Worm (Caenorhabditis elegans) whole organism, L4 larva: ENCODE data around the gene srj-22.

Experiments used
- D1046.2 ChIP-seq: fragments of 200-800 bp; sonication (Bioruptor generic); IDR thresholded peaks from 2 replicates; pipeline ENCODE4 v1.3.6; 2022; ENCODE audit warnings: missing genetic modification characterization, missing compliant biosample characterization
- F10B5.3 ChIP-seq: sonication (generic microtip); optimal IDR thresholded peaks from 2 replicates; lab custom pipeline; 2016; ENCODE audit warnings: mild to moderate bottlenecking, missing genetic modification characterization, missing compliant biosample characterization
- F37D6.2 ChIP-seq: sonication (generic microtip); optimal IDR thresholded peaks from 2 replicates; lab custom pipeline; 2016; ENCODE audit warnings: mild to moderate bottlenecking, missing genetic modification characterization, missing compliant biosample characterization
- F44E2.7 ChIP-seq: fragments of 200-800 bp; sonication (Bioruptor generic); IDR thresholded peaks from 2 replicates; pipeline ENCODE4 v2.1.2; 2022; ENCODE audit warnings: missing genetic modification characterization, missing compliant biosample characterization
- R02D3.7 ChIP-seq: fragments of 150-350 bp; sonication (generic microtip); optimal IDR thresholded peaks from 3 replicates; lab custom pipeline; 2014; ENCODE audit warnings: missing biosample characterization, missing genetic modification characterization
- Y5F2A.4 ChIP-seq: fragments of 200-800 bp; sonication (Bioruptor generic); optimal IDR thresholded peaks from 2 replicates; lab custom pipeline; 2018; ENCODE audit warnings: mild to moderate bottlenecking, missing genetic modification characterization, missing compliant biosample characterization
- ZK337.2 ChIP-seq: fragments of 200-800 bp; sonication (Bioruptor generic); IDR thresholded peaks from 2 replicates; pipeline ENCODE4 v1.3.6; 2022; ENCODE audit warnings: missing genetic modification reagents, missing genetic modification characterization, missing compliant biosample characterization
- aha-1 ChIP-seq: fragments of 150-350 bp; peaks from one replicate; lab custom pipeline; 2014; ENCODE audit warnings: missing biosample characterization, missing genetic modification characterization
- aly-2 ChIP-seq: sonication (generic microtip); optimal IDR thresholded peaks from 2 replicates; lab custom pipeline; 2018; ENCODE audit warnings: missing biosample characterization, missing genetic modification characterization
- ceh-20 ChIP-seq: fragments of 200-800 bp; sonication (Bioruptor generic); IDR thresholded peaks from 2 replicates; pipeline ENCODE4 v1.3.6; 2022; ENCODE audit warnings: missing genetic modification reagents, missing genetic modification characterization, missing compliant biosample characterization
- ceh-32 ChIP-seq: sonication (generic microtip); optimal IDR thresholded peaks from 2 replicates; lab custom pipeline; 2016; ENCODE audit warnings: mild to moderate bottlenecking, missing genetic modification characterization, missing compliant biosample characterization; ENCODE audit not compliant: poor library complexity
- ctbp-1 ChIP-seq: fragments of 200-800 bp; sonication (Bioruptor generic); IDR thresholded peaks from 2 replicates; pipeline ENCODE4 v1.3.6; 2022; ENCODE audit warnings: missing genetic modification reagents, missing genetic modification characterization, missing compliant biosample characterization
- dmd-6 ChIP-seq: fragments of 200-800 bp; sonication (Bioruptor generic); IDR thresholded peaks from 2 replicates; pipeline ENCODE4 v1.3.6; 2022; ENCODE audit warnings: missing genetic modification reagents, missing genetic modification characterization, missing compliant biosample characterization
- dmd-8 ChIP-seq: fragments of 200-800 bp; sonication (Bioruptor generic); IDR thresholded peaks from 2 replicates; pipeline ENCODE4 v1.3.6; 2022; ENCODE audit warnings: missing genetic modification characterization, missing compliant biosample characterization
- dmd-9 ChIP-seq: fragments of 200-800 bp; sonication (Bioruptor generic); IDR thresholded peaks from 2 replicates; pipeline ENCODE4 v1.3.6; 2022; ENCODE audit warnings: missing genetic modification reagents, missing genetic modification characterization, missing compliant biosample characterization
- duxl-1 ChIP-seq: sonication (generic microtip); optimal IDR thresholded peaks from 2 replicates; lab custom pipeline; 2016; ENCODE audit warnings: mild to moderate bottlenecking, missing genetic modification characterization, moderate library complexity, missing compliant biosample characterization; ENCODE audit not compliant: poor library complexity
- egl-27 ChIP-seq: sonication (generic microtip); optimal IDR thresholded peaks from 3 replicates; lab custom pipeline; 2017; ENCODE audit warnings: missing biosample characterization, missing genetic modification reagents, missing genetic modification characterization
- fos-1 ChIP-seq: fragments of 150-350 bp; optimal IDR thresholded peaks from 2 replicates; lab custom pipeline; 2014; ENCODE audit warnings: missing biosample characterization, missing genetic modification characterization
- hlh-11 ChIP-seq: fragments of 200-800 bp; sonication (Bioruptor generic); optimal IDR thresholded peaks from 2 replicates; lab custom pipeline; 2018; ENCODE audit warnings: mild to moderate bottlenecking, missing genetic modification characterization, missing compliant biosample characterization
- hlh-30 ChIP-seq: sonication (generic microtip); optimal IDR thresholded peaks from 2 replicates; lab custom pipeline; 2017; ENCODE audit warnings: antibody characterized with exemption, mild to moderate bottlenecking, missing genetic modification characterization, missing compliant biosample characterization; ENCODE audit not compliant: insufficient read depth
- hmg-1.1 ChIP-seq: fragments of 200-800 bp; sonication (Bioruptor generic); IDR thresholded peaks from 2 replicates; pipeline ENCODE4 v1.3.6; 2022; ENCODE audit warnings: missing genetic modification reagents, missing genetic modification characterization, missing compliant biosample characterization
- jun-1 ChIP-seq: fragments of 150-350 bp; optimal IDR thresholded peaks from 2 replicates; lab custom pipeline; 2014; ENCODE audit warnings: missing biosample characterization, missing genetic modification reagents, missing genetic modification characterization
- lim-7 ChIP-seq: fragments of 200-800 bp; sonication (Bioruptor generic); IDR thresholded peaks from 2 replicates; pipeline ENCODE4 v1.3.6; 2022; ENCODE audit warnings: missing genetic modification characterization, missing compliant biosample characterization
- lin-15B ChIP-seq: fragments of 150-350 bp; sonication (generic microtip); optimal IDR thresholded peaks from 3 replicates; lab custom pipeline; 2014; ENCODE audit warnings: missing biosample characterization, missing genetic modification characterization
- lin-29 ChIP-seq: fragments of 200-800 bp; sonication (Bioruptor generic); IDR thresholded peaks from 2 replicates; pipeline ENCODE4 v1.3.6; 2022; ENCODE audit warnings: missing genetic modification reagents, missing genetic modification characterization, missing compliant biosample characterization
- lin-38 ChIP-seq: fragments of 200-800 bp; sonication (Bioruptor generic); IDR thresholded peaks from 2 replicates; pipeline ENCODE4 v1.3.6; 2022; ENCODE audit warnings: missing genetic modification reagents, missing genetic modification characterization, missing compliant biosample characterization
- lsy-2 ChIP-seq, 2 experiments: fragments of 150-350 bp in 1 of 2; sonication (generic microtip) in 1 of 2; optimal IDR thresholded peaks; 2 replicates each; lab custom pipeline; 2014 to 2017; ENCODE audit warnings: missing biosample characterization in 2 of 2, missing genetic modification characterization in 2 of 2
- mdl-1 ChIP-seq, 2 experiments: fragments of 150-350 bp in 1 of 2; sonication (generic microtip) in 1 of 2; optimal IDR thresholded peaks; 2 replicates each; lab custom pipeline; 2014 to 2017; ENCODE audit warnings: missing biosample characterization in 2 of 2, missing genetic modification characterization in 2 of 2
- mep-1 ChIP-seq: fragments of 150-350 bp; sonication (generic microtip); optimal IDR thresholded peaks from 3 replicates; lab custom pipeline; 2014; ENCODE audit warnings: missing biosample characterization, missing genetic modification characterization
- mes-2 ChIP-seq: sonication (generic microtip); optimal IDR thresholded peaks from 2 replicates; lab custom pipeline; 2016; ENCODE audit warnings: missing genotype, mild to moderate bottlenecking, missing genetic modification characterization, missing compliant biosample characterization; ENCODE audit not compliant: poor library complexity, severe bottlenecking
- mxl-3 ChIP-seq: fragments of 200-800 bp; sonication (Bioruptor generic); optimal IDR thresholded peaks from 2 replicates; lab custom pipeline; 2018; ENCODE audit warnings: mild to moderate bottlenecking, missing genetic modification characterization, missing compliant biosample characterization
- nhr-10 ChIP-seq: fragments of 150-350 bp; optimal IDR thresholded peaks from 2 replicates; lab custom pipeline; 2014; ENCODE audit warnings: missing biosample characterization, missing genetic modification characterization
- nhr-102 ChIP-seq: sonication (generic microtip); optimal IDR thresholded peaks from 2 replicates; lab custom pipeline; 2016; ENCODE audit warnings: mild to moderate bottlenecking, missing genetic modification characterization, moderate library complexity, missing compliant biosample characterization
- nhr-11 ChIP-seq: fragments of 150-350 bp; optimal IDR thresholded peaks from 2 replicates; lab custom pipeline; 2014; ENCODE audit warnings: missing biosample characterization, missing genetic modification characterization
- nhr-111 ChIP-seq: fragments of 200-800 bp; sonication (Bioruptor generic); optimal IDR thresholded peaks from 2 replicates; lab custom pipeline; 2018; ENCODE audit warnings: mild to moderate bottlenecking, missing genetic modification characterization, missing compliant biosample characterization
- nhr-237 ChIP-seq: sonication (generic microtip); optimal IDR thresholded peaks from 2 replicates; lab custom pipeline; 2017; ENCODE audit warnings: missing biosample characterization, missing genetic modification characterization
- nhr-28 ChIP-seq: fragments of 150-350 bp; optimal IDR thresholded peaks from 2 replicates; lab custom pipeline; 2014; ENCODE audit warnings: missing biosample characterization, missing genetic modification characterization
- nhr-41 ChIP-seq: fragments of 200-800 bp; sonication (Bioruptor generic); IDR thresholded peaks from 2 replicates; pipeline ENCODE4 v1.3.6; 2022; ENCODE audit warnings: missing genetic modification reagents, missing genetic modification characterization, missing compliant biosample characterization
- nhr-77 ChIP-seq: fragments of 150-350 bp; optimal IDR thresholded peaks from 2 replicates; lab custom pipeline; 2014; ENCODE audit warnings: missing biosample characterization, missing genetic modification characterization
- pha-4 ChIP-seq, 2 experiments: fragments of 150-350 bp in 1 of 2; fragments of 200-800 bp in 1 of 2; sonication (Bioruptor generic) in 1 of 2; IDR thresholded peaks in 1 of 2; optimal IDR thresholded peaks in 1 of 2; 2 replicates each; pipeline versions ENCODE4 v1.3.6 to Lab custom; 2014 to 2022; ENCODE audit warnings: missing genetic modification characterization in 2 of 2, missing genetic modification reagents in 2 of 2, missing biosample characterization in 1 of 2, missing compliant biosample characterization in 1 of 2
- php-3 ChIP-seq: fragments of 200-800 bp; sonication (Bioruptor generic); IDR thresholded peaks from 2 replicates; pipeline ENCODE4 v1.3.6; 2022; ENCODE audit warnings: missing genetic modification reagents, missing genetic modification characterization, missing compliant biosample characterization
- sdz-12 ChIP-seq: fragments of 200-800 bp; sonication (Bioruptor generic); optimal IDR thresholded peaks from 2 replicates; lab custom pipeline; 2018; ENCODE audit warnings: mild to moderate bottlenecking, missing genetic modification characterization, missing compliant biosample characterization
- snpc-1.2 ChIP-seq: fragments of 200-800 bp; sonication (Bioruptor generic); IDR thresholded peaks from 2 replicates; pipeline ENCODE4 v1.3.6; 2022; ENCODE audit warnings: missing genetic modification reagents, missing genetic modification characterization, missing compliant biosample characterization
- snpc-4 ChIP-seq: fragments of 150-350 bp; optimal IDR thresholded peaks from 2 replicates; lab custom pipeline; 2014; ENCODE audit warnings: missing biosample characterization, missing genetic modification characterization
- unc-130 ChIP-seq: sonication (generic microtip); optimal IDR thresholded peaks from 2 replicates; lab custom pipeline; 2016; ENCODE audit warnings: missing genetic modification reagents, missing genetic modification characterization, missing compliant biosample characterization
- unc-39 ChIP-seq: sonication (generic microtip); optimal IDR thresholded peaks from 2 replicates; lab custom pipeline; 2017; ENCODE audit warnings: missing biosample characterization, missing genetic modification characterization
- unc-62 ChIP-seq, 3 experiments: fragments of 150-350 bp in 1 of 3; sonication (generic microtip); optimal IDR thresholded peaks in 2 of 3; peaks in 1 of 3; 1 replicate in 1 of 3; 2 replicates in 2 of 3; lab custom pipeline; 2014 to 2017; ENCODE audit warnings: missing biosample characterization in 3 of 3, missing genetic modification characterization in 3 of 3, missing genetic modification reagents in 3 of 3, missing genotype in 1 of 3
- vab-7 ChIP-seq: fragments of 200-800 bp; sonication (Bioruptor generic); IDR thresholded peaks from 2 replicates; pipeline ENCODE4 v1.3.6; 2022; ENCODE audit warnings: missing genetic modification reagents, missing genetic modification characterization, missing compliant biosample characterization
- zfp-3 ChIP-seq: fragments of 200-800 bp; sonication (Bioruptor generic); conservative IDR thresholded peaks from 2 replicates; pipeline ENCODE4 v1.3.6; 2022; ENCODE audit warnings: missing genetic modification reagents, missing genetic modification characterization, missing compliant biosample characterization
- zip-2 ChIP-seq: fragments of 150-350 bp; optimal IDR thresholded peaks from 2 replicates; lab custom pipeline; 2014; ENCODE audit warnings: missing biosample characterization, missing genetic modification characterization

The srj-22 gene

ce11 chrV:10713704-10714239 lies 29.8 kb downstream of the srj-22 start (continued):
- TF ChIP-seq hmg-1.1 (GFP tag; lab: Robert Waterston, UW) = no peak
- no peak for TF ChIP-seq D1046.2 (GFP tag; lab: Robert Waterston, UW)
- TF ChIP-seq hlh-30 (tag; lab: Kevin White, UChicago) = no peak
- TF ChIP-seq dmd-6 (GFP tag; lab: Robert Waterston, UW) = peak; percentile 74
- peak in 1 of 2 experiments; percentile 24 for TF ChIP-seq unc-62 (GFP tag; optimal IDR thresholded peaks at IDR 0.05 in 1 of 2; lab: Kevin White, UChicago)
- TF ChIP-seq unc-62 (tag; optimal IDR thresholded peaks at IDR 0.05; lab: Kevin White, UChicago) = no peak
- no peak for TF ChIP-seq F37D6.2 (tag; lab: Kevin White, UChicago)
- TF ChIP-seq lin-29 = no peak
- no peak for TF ChIP-seq nhr-111
- TF ChIP-seq mxl-3 (GFP tag; lab: Kevin White, UChicago) = no peak
- no peak for TF ChIP-seq mdl-1 (tag; optimal IDR thresholded peaks at IDR 0.05; lab: Kevin White, UChicago)
- no peak for TF ChIP-seq unc-39 (tag; lab: Kevin White, UChicago)
- TF ChIP-seq dmd-9 = no peak
- no peak for TF ChIP-seq nhr-237 (tag; lab: Kevin White, UChicago)
- no peak for TF ChIP-seq Y5F2A.4 (GFP tag; lab: Kevin White, UChicago)
- TF ChIP-seq ceh-32 (tag; lab: Kevin White, UChicago) = no peak
- TF ChIP-seq jun-1 (tag; lab: Kevin White, UChicago) = no peak
- TF ChIP-seq nhr-41 (GFP tag; lab: Robert Waterston, UW) = no peak
- TF ChIP-seq F44E2.7 (GFP tag; lab: Robert Waterston, UW) = no peak
- no peak for TF ChIP-seq nhr-10 (tag; lab: Kevin White, UChicago)
- TF ChIP-seq hlh-11 = peak; percentile 24
- TF ChIP-seq F10B5.3 = no peak
- TF ChIP-seq egl-27 = no peak
- TF ChIP-seq snpc-1.2 (GFP tag; lab: Robert Waterston, UW) = no peak
- TF ChIP-seq mep-1 = no peak
- TF ChIP-seq nhr-102 (tag; lab: Kevin White, UChicago) = no peak
- TF ChIP-seq pha-4 (GFP tag; IDR thresholded peaks at IDR 0.05; lab: Robert Waterston, UW) = no peak
- TF ChIP-seq pha-4 (tag; optimal IDR thresholded peaks at IDR 0.05; lab: Kevin White, UChicago) = no peak
- no peak for TF ChIP-seq nhr-11 (tag; lab: Kevin White, UChicago)
- no peak for TF ChIP-seq vab-7
- TF ChIP-seq snpc-4 (tag; lab: Kevin White, UChicago) = no peak

- TF ChIP-seq F44E2.7 (GFP tag; lab: Robert Waterston, UW) = no peak
- no peak for TF ChIP-seq zip-2 (tag; lab: Kevin White, UChicago)
- TF ChIP-seq fos-1 (tag; lab: Kevin White, UChicago) = no peak
- TF ChIP-seq ZK337.2 (GFP tag; lab: Robert Waterston, UW) = no peak
- TF ChIP-seq aha-1 (tag; lab: Kevin White, UChicago) = no peak
- peak in 1 of 2 experiments; percentile 22 for TF ChIP-seq lsy-2 (tag; optimal IDR thresholded peaks at IDR 0.05; lab: Kevin White, UChicago)
- TF ChIP-seq lin-15B (tag; lab: Kevin White, UChicago) = no peak
- no peak for TF ChIP-seq duxl-1
- no peak for TF ChIP-seq snpc-1.2 (GFP tag; lab: Robert Waterston, UW)
- peak; percentile 61 for TF ChIP-seq nhr-10 (tag; lab: Kevin White, UChicago)
- no peak for TF ChIP-seq mes-2 (tag; lab: Kevin White, UChicago)
- TF ChIP-seq sdz-12 (GFP tag; lab: Kevin White, UChicago) = no peak
- peak; percentile 28 for TF ChIP-seq nhr-77 (tag; lab: Kevin White, UChicago)
- no peak for TF ChIP-seq dmd-8 (GFP tag; lab: Robert Waterston, UW)
- TF ChIP-seq ctbp-1 (GFP tag; lab: Robert Waterston, UW) = no peak
- TF ChIP-seq unc-130 (GFP tag; lab: Kevin White, UChicago) = no peak
- no peak for TF ChIP-seq lim-7 (GFP tag; lab: Robert Waterston, UW)
- TF ChIP-seq R02D3.7 (tag; lab: Kevin White, UChicago) = no peak
- peak; percentile 3 for TF ChIP-seq nhr-28 (tag; lab: Kevin White, UChicago)
- TF ChIP-seq php-3 (GFP tag; lab: Robert Waterston, UW) = no peak
- TF ChIP-seq unc-62 (GFP tag; optimal IDR thresholded peaks at IDR 0.05 in 1 of 2; lab: Kevin White, UChicago) = peak in 1 of 2 experiments; percentile 66
- no peak for TF ChIP-seq unc-62 (tag; optimal IDR thresholded peaks at IDR 0.05; lab: Kevin White, UChicago)
- TF ChIP-seq ceh-20 (GFP tag; lab: Robert Waterston, UW) = no peak
- TF ChIP-seq lin-38 = no peak
- TF ChIP-seq aly-2 (tag; lab: Kevin White, UChicago) = peak; percentile 30
- TF ChIP-seq pha-4 (GFP tag; IDR thresholded peaks at IDR 0.05; lab: Robert Waterston, UW) = peak; percentile 51; the same call in 1 of the 2 replicates
- no peak for TF ChIP-seq pha-4 (tag; optimal IDR thresholded peaks at IDR 0.05; lab: Kevin White, UChicago)
- 0 out of 2 replicates have a peak, but pooled peaks have one; percentile 6 for TF ChIP-seq zfp-3 (GFP tag; lab: Robert Waterston, UW)
Observed at ce11 chrV:10712608-10712900, 31.0 kb downstream of the srj-22 start.
